Worm (Caenorhabditis elegans): ENCODE measurements around the gene plk-1.

Gene plk-1

DNA sequence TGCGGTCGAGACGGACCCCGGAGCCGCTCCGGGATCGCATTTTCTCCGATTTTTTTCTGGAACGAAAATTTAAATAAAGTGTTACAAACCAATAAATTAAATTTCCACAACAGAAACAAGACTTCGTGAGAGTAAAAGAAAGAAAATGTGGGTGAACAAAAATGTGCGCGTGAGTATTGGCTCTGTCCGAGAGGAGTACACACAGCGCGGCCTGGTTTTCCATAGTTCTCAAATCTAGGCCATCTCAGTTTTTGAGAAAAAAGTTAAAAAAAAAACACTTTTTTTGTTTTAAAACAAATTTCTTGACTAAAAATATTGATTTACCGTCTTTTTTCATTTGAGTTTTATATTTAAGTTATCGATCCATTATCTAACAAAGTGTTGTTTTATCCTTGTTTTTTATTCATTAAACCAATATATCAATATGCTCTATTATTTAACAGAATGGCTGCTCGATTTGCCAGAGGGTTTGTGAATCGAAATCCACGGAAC is 43.5 kb downstream of the plk-1 start, which contains the start of the genes C14B9.8 and mrpl-18:
C14B9.8 (minus strand) TSS at position 56 of the 492 bp plus-strand sequence.
mrpl-18 (plus strand) TSS at position 442 of the 492 bp plus-strand sequence.
- TF ChIP-seq lin-13 (GFP tag; optimal IDR thresholded peaks at IDR 0.05) (peak; percentile 50), nhr-21 (tag; optimal IDR thresholded peaks at IDR 0.05) (peak; percentile 15), sem-4 (tag; optimal IDR thresholded peaks at IDR 0.05) (no peak), F13H6.1 (tag; optimal IDR thresholded peaks at IDR 0.05) (peak; percentile 54), fos-1 (tag; optimal IDR thresholded peaks at IDR 0.05) (peak; percentile 14), lsy-2 (tag; optimal IDR thresholded peaks at IDR 0.05) (peak; percentile 61 to 87), unc-55 (GFP tag; optimal IDR thresholded peaks at IDR 0.05) (peak; percentile 71), crh-2 (tag; optimal IDR thresholded peaks at IDR 0.05) (peak; percentile 47), sma-3 (GFP tag; optimal IDR thresholded peaks at IDR 0.05) (peak; percentile 64), blmp-1 (tag; optimal IDR thresholded peaks at IDR 0.05; ENCODE audit: insufficient read depth) (no peak), C34F6.9 (tag; optimal IDR thresholded peaks at IDR 0.05) (peak; percentile 69), ama-1 (optimal IDR thresholded peaks at IDR 0.05) (no peak), gmeb-1 (tag; optimal IDR thresholded peaks at IDR 0.05) (peak; percentile 75), sma-9 (GFP tag; optimal IDR thresholded peaks at IDR 0.05) (peak; percentile 72), sma-9 (tag; optimal IDR thresholded peaks at IDR 0.05) (no peak)

DNA sequence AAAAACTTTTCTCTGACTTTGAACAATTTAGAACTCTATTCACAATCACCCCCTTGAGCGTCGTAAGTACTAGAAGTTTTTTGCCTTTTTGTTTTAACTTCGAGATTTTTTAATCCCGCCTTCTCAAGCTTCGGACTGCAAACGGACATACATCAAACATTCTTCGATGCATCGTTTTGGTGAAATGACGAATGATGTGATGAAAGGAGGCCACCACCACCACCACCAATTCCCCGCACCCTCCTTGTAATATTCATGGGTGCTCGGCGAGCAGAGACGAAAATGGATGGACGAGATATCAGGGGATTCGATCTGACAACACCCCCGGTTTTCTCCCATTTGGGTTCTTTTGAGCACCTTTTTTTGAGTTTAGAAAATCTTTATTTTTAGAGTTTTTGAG is 44.8 kb downstream of the plk-1 start:
- TF ChIP-seq nhr-25 (tag; optimal IDR thresholded peaks at IDR 0.05) (no peak), unc-55 (GFP tag; optimal IDR thresholded peaks at IDR 0.05) (peak; percentile 46), elt-1 (tag; optimal IDR thresholded peaks at IDR 0.05) (no peak)

DNA sequence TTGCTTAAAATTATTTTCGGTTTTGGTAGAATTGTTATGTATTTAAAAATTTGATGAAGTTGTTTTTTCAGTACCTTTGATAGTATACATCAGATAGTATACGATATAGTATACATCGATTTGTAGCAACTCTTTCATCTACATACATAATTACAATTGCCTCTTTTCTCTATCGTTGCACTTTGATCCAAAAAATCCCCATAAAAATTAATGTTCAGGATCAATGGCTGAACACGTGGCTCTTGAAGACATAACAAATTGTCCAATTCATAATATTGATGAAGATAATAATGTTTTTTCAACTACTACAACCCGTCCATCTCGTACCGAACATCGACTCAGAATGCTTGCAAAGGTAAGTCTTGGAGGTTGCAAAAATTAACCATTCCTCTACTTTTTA is 47.6 kb downstream of the plk-1 start, which contains the start of gene D2007.2:
D2007.2 (plus strand) TSS at position 213 of the 400 bp plus-strand sequence.
- TF ChIP-seq unc-55 (GFP tag; optimal IDR thresholded peaks at IDR 0.05) (no peak), Y55F3AM.14 (GFP tag; optimal IDR thresholded peaks at IDR 0.05) (no peak), nhr-6 (tag; optimal IDR thresholded peaks at IDR 0.05) (no peak), elt-1 (tag; optimal IDR thresholded peaks at IDR 0.05) (no peak), nhr-11 (tag; optimal IDR thresholded peaks at IDR 0.05) (no peak), sma-9 (GFP tag; optimal IDR thresholded peaks at IDR 0.05) (no peak), sma-9 (tag; optimal IDR thresholded peaks at IDR 0.05) (no peak), lin-13 (GFP tag; optimal IDR thresholded peaks at IDR 0.05) (no peak), C34F6.9 (tag; optimal IDR thresholded peaks at IDR 0.05) (no peak), nhr-77 (tag; optimal IDR thresholded peaks at IDR 0.05) (no peak), ceh-16 (tag; optimal IDR thresholded peaks at IDR 0.05) (no peak), snpc-4 (tag; optimal IDR thresholded peaks at IDR 0.05) (no peak), ztf-4 (tag; optimal IDR thresholded peaks at IDR 0.05) (no peak), sma-3 (GFP tag; optimal IDR thresholded peaks at IDR 0.05) (no peak), peb-1 (tag; optimal IDR thresholded peaks at IDR 0.05) (no peak)

All from whole organism, L2 larva.